Worm (Caenorhabditis elegans) whole organism, mixed stage, embryonic: ENCODE measurements around the gene T05H4.4.

ENCODE experiments used
- M03D4.4 ChIP-seq: sonication (generic microtip); optimal IDR thresholded peaks from 2 replicates; lab custom pipeline; 2017; ENCODE audit warnings: mild to moderate bottlenecking, missing genetic modification characterization, missing compliant biosample characterization
- bed-3 ChIP-seq: fragments of 200-800 bp; sonication (Bioruptor generic); optimal IDR thresholded peaks from 3 replicates; lab custom pipeline; 2018; ENCODE audit warnings: mild to moderate bottlenecking, missing genetic modification characterization, moderate library complexity, missing compliant biosample characterization
- ceh-39 ChIP-seq: fragments of 150-350 bp; optimal IDR thresholded peaks from 2 replicates; lab custom pipeline; 2014; ENCODE audit warnings: missing biosample characterization, missing genetic modification characterization
- ceh-43 ChIP-seq: fragments of 200-800 bp; sonication (Bioruptor generic); optimal IDR thresholded peaks from 2 replicates; lab custom pipeline; 2018; ENCODE audit warnings: mild to moderate bottlenecking, missing genetic modification characterization, moderate library complexity, missing compliant biosample characterization
- ceh-83 ChIP-seq: fragments of 200-800 bp; sonication (Bioruptor generic); optimal IDR thresholded peaks from 2 replicates; lab custom pipeline; 2018; ENCODE audit warnings: mild to moderate bottlenecking, missing genetic modification characterization, missing compliant biosample characterization
- cnd-1 ChIP-seq: fragments of 200-800 bp; sonication (Bioruptor generic); optimal IDR thresholded peaks from 2 replicates; lab custom pipeline; 2018; ENCODE audit warnings: mild to moderate bottlenecking, missing genetic modification characterization, missing compliant biosample characterization
- drap-1 ChIP-seq: fragments of 200-800 bp; sonication (Bioruptor generic); optimal IDR thresholded peaks from 3 replicates; lab custom pipeline; 2018; ENCODE audit warnings: mild to moderate bottlenecking, missing genetic modification characterization, missing compliant biosample characterization
- elt-3 ChIP-seq: fragments of 150-350 bp; optimal IDR thresholded peaks from 2 replicates; lab custom pipeline; 2014; ENCODE audit warnings: missing biosample characterization, missing genetic modification characterization
- hlh-1 ChIP-seq: fragments of 150-350 bp; optimal IDR thresholded peaks from 2 replicates; lab custom pipeline; 2014; ENCODE audit warnings: missing biosample characterization, missing genetic modification reagents, missing genetic modification characterization
- lin-13 ChIP-seq: fragments of 150-350 bp; optimal IDR thresholded peaks from 2 replicates; lab custom pipeline; 2014; ENCODE audit warnings: missing biosample characterization, missing genetic modification characterization
- lin-32 ChIP-seq: fragments of 200-800 bp; sonication (Bioruptor generic); optimal IDR thresholded peaks from 2 replicates; lab custom pipeline; 2018; ENCODE audit warnings: mild to moderate bottlenecking, missing genetic modification characterization, missing compliant biosample characterization
- lsy-2 ChIP-seq: fragments of 150-350 bp; optimal IDR thresholded peaks from 2 replicates; lab custom pipeline; 2014; ENCODE audit warnings: missing biosample characterization, missing genetic modification characterization
- mab-5 ChIP-seq: fragments of 150-350 bp; optimal IDR thresholded peaks from 2 replicates; lab custom pipeline; 2014; ENCODE audit warnings: missing biosample characterization, missing genetic modification characterization
- mep-1 ChIP-seq: fragments of 150-350 bp; optimal IDR thresholded peaks from 2 replicates; lab custom pipeline; 2017; ENCODE audit warnings: missing biosample characterization, missing genetic modification reagents, missing genetic modification characterization, inconsistent platforms
- nhr-12 ChIP-seq: fragments of 150-350 bp; optimal IDR thresholded peaks from 2 replicates; lab custom pipeline; 2014; ENCODE audit warnings: missing biosample characterization, missing genetic modification characterization
- nhr-2 ChIP-seq: fragments of 150-350 bp; optimal IDR thresholded peaks from 2 replicates; lab custom pipeline; 2014; ENCODE audit warnings: missing biosample characterization, missing genetic modification characterization
- nhr-237 ChIP-seq: fragments of 150-350 bp; optimal IDR thresholded peaks from 2 replicates; lab custom pipeline; 2014; ENCODE audit warnings: missing biosample characterization, missing genetic modification characterization
- nhr-28 ChIP-seq: fragments of 150-350 bp; optimal IDR thresholded peaks from 2 replicates; lab custom pipeline; 2014; ENCODE audit warnings: missing biosample characterization, missing genetic modification characterization
- pha-4 ChIP-seq: fragments of 150-350 bp; optimal IDR thresholded peaks from 2 replicates; lab custom pipeline; 2018; ENCODE audit warnings: missing biosample characterization, missing genetic modification reagents, missing genetic modification characterization
- sem-2 ChIP-seq: fragments of 200-800 bp; sonication (Bioruptor generic); optimal IDR thresholded peaks from 2 replicates; lab custom pipeline; 2018; ENCODE audit warnings: mild to moderate bottlenecking, missing genetic modification characterization, missing compliant biosample characterization
- snpc-4 ChIP-seq: fragments of 150-350 bp; optimal IDR thresholded peaks from 2 replicates; lab custom pipeline; 2014; ENCODE audit warnings: missing biosample characterization, missing genetic modification characterization
- sptf-1 ChIP-seq: sonication (generic microtip); optimal IDR thresholded peaks from 2 replicates; lab custom pipeline; 2017; ENCODE audit warnings: mild to moderate bottlenecking, missing genetic modification characterization, moderate library complexity, missing compliant biosample characterization
- tbx-8 ChIP-seq: fragments of 200-800 bp; sonication (Bioruptor generic); optimal IDR thresholded peaks from 2 replicates; lab custom pipeline; 2018; ENCODE audit warnings: mild to moderate bottlenecking, missing genetic modification characterization, moderate library complexity, missing compliant biosample characterization
- unc-120 ChIP-seq: sonication (generic microtip); optimal IDR thresholded peaks from 2 replicates; lab custom pipeline; 2017; ENCODE audit warnings: missing genetic modification characterization, missing compliant biosample characterization; ENCODE audit not compliant: poor library complexity, severe bottlenecking
- unc-39 ChIP-seq: fragments of 150-350 bp; optimal IDR thresholded peaks from 2 replicates; lab custom pipeline; 2014; ENCODE audit warnings: missing biosample characterization, missing genetic modification characterization
- unc-62 ChIP-seq: fragments of 150-350 bp; optimal IDR thresholded peaks from 2 replicates; lab custom pipeline; 2014; ENCODE audit warnings: missing biosample characterization, missing genetic modification reagents, missing genetic modification characterization
- ztf-11 ChIP-seq: fragments of 150-350 bp; optimal IDR thresholded peaks from 2 replicates; lab custom pipeline; 2014; ENCODE audit warnings: missing biosample characterization, missing genetic modification characterization

T05H4.4 gene

ce11 chrV:6426843-6427242, 11.9 kb upstream of the T05H4.4 start, which contains the start of gene atp-4:
Gene atp-4 (minus strand): TSS chrV:6427112.
- TF ChIP-seq nhr-2 (tag; lab: Kevin White, UChicago) (no peak), pha-4 (tag; lab: Kevin White, UChicago) (no peak), nhr-12 (tag; lab: Kevin White, UChicago) (no peak)
- TF ChIP-seq, all 35 proteins: peak for 0

ce11 chrV:6427433-6427832, 11.3 kb upstream of the T05H4.4 start:
- no peak for TF ChIP-seq lin-13 (tag; lab: Kevin White, UChicago)
- TF ChIP-seq nhr-28 (tag; lab: Kevin White, UChicago) = no peak
- peak; percentile 30 for TF ChIP-seq mep-1
- TF ChIP-seq sptf-1 (tag; lab: Kevin White, UChicago) = no peak
- TF ChIP-seq snpc-4 (tag; lab: Kevin White, UChicago) = no peak
- no peak for TF ChIP-seq ceh-43 (GFP tag; lab: Kevin White, UChicago)
- peak; percentile 18 for TF ChIP-seq cnd-1
- TF ChIP-seq ceh-83 (GFP tag; lab: Kevin White, UChicago) = no peak
- no peak for TF ChIP-seq ztf-11 (tag; lab: Kevin White, UChicago)
- TF ChIP-seq drap-1 (GFP tag; lab: Kevin White, UChicago) = no peak
- peak; percentile 75 for TF ChIP-seq lsy-2
- no peak for TF ChIP-seq unc-120 (tag; lab: Kevin White, UChicago)
- no peak for TF ChIP-seq unc-62
- TF ChIP-seq lin-32 = no peak
- no peak for TF ChIP-seq unc-39 (tag; lab: Kevin White, UChicago)
- TF ChIP-seq mab-5 (tag; lab: Kevin White, UChicago) = no peak
- TF ChIP-seq ceh-39 = no peak
- no peak for TF ChIP-seq bed-3 (GFP tag; lab: Kevin White, UChicago)
- TF ChIP-seq sem-2 = no peak
- no peak for TF ChIP-seq pha-4 (tag; lab: Kevin White, UChicago)

ce11 chrV:6429870-6430339, 8.8 kb upstream of the T05H4.4 start, which contains the start of gene alh-4:
Gene alh-4 (minus strand): TSS chrV:6429920.
- TF ChIP-seq nhr-12 (tag; lab: Kevin White, UChicago) = no peak
- no peak for TF ChIP-seq snpc-4 (tag; lab: Kevin White, UChicago)
- TF ChIP-seq nhr-237 (tag; lab: Kevin White, UChicago) = no peak
- no peak for TF ChIP-seq M03D4.4
- no peak for TF ChIP-seq drap-1 (GFP tag; lab: Kevin White, UChicago)

ce11 chrV:6430526-6431371, 8.0 kb upstream of the T05H4.4 start:
- no peak for TF ChIP-seq mep-1
- TF ChIP-seq tbx-8 (GFP tag; lab: Kevin White, UChicago) = no peak
- no peak for TF ChIP-seq pha-4 (tag; lab: Kevin White, UChicago)
- no peak for TF ChIP-seq hlh-1 (tag; lab: Kevin White, UChicago)
- TF ChIP-seq ztf-11 (tag; lab: Kevin White, UChicago) = no peak
- TF ChIP-seq M03D4.4 = no peak
- TF ChIP-seq nhr-237 (tag; lab: Kevin White, UChicago) = no peak
- TF ChIP-seq, all 35 proteins: peak for 0

- TF ChIP-seq nhr-28 (tag; lab: Kevin White, UChicago) = no peak
- peak; percentile 84 for TF ChIP-seq lsy-2
- peak; percentile 8 for TF ChIP-seq pha-4 (tag; lab: Kevin White, UChicago)
- TF ChIP-seq mep-1 = peak; percentile 51
- TF ChIP-seq elt-3 (tag; lab: Kevin White, UChicago) = no peak
- TF ChIP-seq lin-13 (tag; lab: Kevin White, UChicago) = peak; percentile 9
- TF ChIP-seq hlh-1 (tag; lab: Kevin White, UChicago) = peak; percentile 2
Observed at ce11 chrV:6433446-6434178, 5.1 kb upstream of the T05H4.4 start, which contains the start of the genes gad-1 and erfa-1. Gene gad-1 (minus strand): TSS chrV:6433496. Gene erfa-1 (plus strand): TSS chrV:6434128.
